Worm (Caenorhabditis elegans) whole organism, L4/young adult: Measurements from ENCODE around the gene fbl-1.

Source experiments
- W03F9.2 ChIP-seq: fragments of 150-350 bp; optimal IDR thresholded peaks from 2 replicates; lab custom pipeline; 2014; ENCODE audit warnings: missing biosample characterization, missing genetic modification characterization
- dao-5 ChIP-seq: sonication (generic microtip); optimal IDR thresholded peaks from 2 replicates; lab custom pipeline; 2016; ENCODE audit warnings: missing genotype, missing genetic modification characterization, moderate library complexity, missing compliant biosample characterization

ce11 chrIV:9580021-9580420 is 39.4 kb downstream of the fbl-1 start, which contains the start of gene npr-2:
- no peak for TF ChIP-seq dao-5 (tag; lab: Kevin White, UChicago)
- TF ChIP-seq W03F9.2 (tag; lab: Kevin White, UChicago): no peak
